Fruit fly (Drosophila melanogaster) whole organism, embryonic: ENCODE results near the gene CG7914.
A peak's percentile ranks its signal among the peaks of the same experiment; 100 is the strongest.

ENCODE experiments used
- Adf1 ChIP-seq: fragments of 200-800 bp; sonication (Bioruptor generic); IDR thresholded peaks from 2 replicates; pipeline ENCODE4 v1.3.6; 2022; ENCODE audit warnings: missing biosample characterization, missing genetic modification characterization
- Aef1 ChIP-seq: fragments of 200-800 bp; sonication (Bioruptor generic); IDR thresholded peaks from 3 replicates; pipeline ENCODE4 v1.3.6; 2022; ENCODE audit warnings: missing biosample characterization, missing genetic modification characterization
- Atf-2 ChIP-seq: fragments of 200-800 bp; sonication (Bioruptor generic); optimal IDR thresholded peaks from 2 replicates; lab custom pipeline; 2016; ENCODE audit warnings: missing biosample characterization, missing genetic modification characterization
- CG10267 ChIP-seq: fragments of 200-800 bp; sonication (Bioruptor generic); optimal IDR thresholded peaks from 2 replicates; lab custom pipeline; 2018; ENCODE audit warnings: missing biosample characterization, mild to moderate bottlenecking, missing genetic modification characterization, moderate library complexity
- CG10979 ChIP-seq: fragments of 200-800 bp; sonication (Bioruptor generic); optimal IDR thresholded peaks from 2 replicates; lab custom pipeline; 2018; ENCODE audit warnings: missing biosample characterization, mild to moderate bottlenecking, missing genetic modification characterization, moderate library complexity
- CG11696 ChIP-seq: fragments of 200-800 bp; sonication (Bioruptor generic); IDR thresholded peaks from 2 replicates; pipeline ENCODE4 v1.3.6; 2022; ENCODE audit warnings: missing biosample characterization, missing genetic modification characterization
- CG12769 ChIP-seq: fragments of 200-800 bp; sonication (Bioruptor generic); optimal IDR thresholded peaks from 2 replicates; lab custom pipeline; 2019; ENCODE audit warnings: missing biosample characterization, mild to moderate bottlenecking, missing genetic modification characterization, moderate library complexity
- CG13123 ChIP-seq: fragments of 200-800 bp; sonication (Bioruptor generic); optimal IDR thresholded peaks from 2 replicates; lab custom pipeline; 2016; ENCODE audit warnings: missing biosample characterization, missing genetic modification characterization
- CG14014 ChIP-seq: fragments of 200-800 bp; sonication (Bioruptor generic); IDR thresholded peaks from 2 replicates; pipeline ENCODE4 v1.3.6; 2022; ENCODE audit warnings: missing biosample characterization, missing genetic modification characterization
- CG15073 ChIP-seq: fragments of 200-800 bp; sonication (Bioruptor generic); optimal IDR thresholded peaks from 2 replicates; lab custom pipeline; 2016; ENCODE audit warnings: missing biosample characterization, missing genetic modification characterization
- CG15601 ChIP-seq: fragments of 200-800 bp; sonication (Bioruptor generic); optimal IDR thresholded peaks from 3 replicates; lab custom pipeline; 2019; ENCODE audit warnings: missing biosample characterization, mild to moderate bottlenecking, missing genetic modification characterization, moderate library complexity
- CG17612 ChIP-seq: fragments of 200-800 bp; sonication (Bioruptor generic); IDR thresholded peaks from 2 replicates; pipeline ENCODE4 v1.3.6; 2022; ENCODE audit warnings: missing biosample characterization, missing genetic modification characterization
- CG17912 ChIP-seq: fragments of 200-800 bp; sonication (Bioruptor generic); optimal IDR thresholded peaks from 2 replicates; lab custom pipeline; 2018; ENCODE audit warnings: missing biosample characterization, mild to moderate bottlenecking, missing genetic modification characterization
- CG2116 ChIP-seq: fragments of 200-800 bp; sonication (Bioruptor generic); optimal IDR thresholded peaks from 3 replicates; lab custom pipeline; 2018; ENCODE audit warnings: missing biosample characterization, mild to moderate bottlenecking, missing genetic modification characterization
- CG31224 ChIP-seq: fragments of 200-800 bp; sonication (Bioruptor generic); IDR thresholded peaks from 2 replicates; pipeline ENCODE4 v1.3.6; 2022; ENCODE audit warnings: missing biosample characterization, missing genetic modification characterization
- CG4617 ChIP-seq: fragments of 200-800 bp; sonication (Bioruptor generic); optimal IDR thresholded peaks from 3 replicates; lab custom pipeline; 2016; ENCODE audit warnings: missing biosample characterization, missing genetic modification characterization, borderline replicate concordance
- CG5245 ChIP-seq: fragments of 200-800 bp; sonication (Bioruptor generic); optimal IDR thresholded peaks from 3 replicates; lab custom pipeline; 2016; ENCODE audit warnings: missing biosample characterization, missing genetic modification characterization
- CG6689 ChIP-seq: fragments of 200-800 bp; sonication (Bioruptor generic); IDR thresholded peaks from 2 replicates; pipeline ENCODE4 v1.3.6; 2022; ENCODE audit warnings: missing biosample characterization, missing genetic modification characterization
- CG6791 ChIP-seq: fragments of 200-800 bp; sonication (Bioruptor generic); IDR thresholded peaks from 3 replicates; pipeline ENCODE4 v1.3.6; 2022; ENCODE audit warnings: missing biosample characterization, missing genetic modification characterization; ENCODE audit not compliant: partially characterized antibody
- CG6854 ChIP-seq: fragments of 200-800 bp; sonication (Bioruptor generic); optimal IDR thresholded peaks from 3 replicates; lab custom pipeline; 2017; ENCODE audit warnings: missing biosample characterization, mild to moderate bottlenecking, missing genetic modification characterization
- CG7372 ChIP-seq: fragments of 200-800 bp; sonication (Bioruptor generic); IDR thresholded peaks from 2 replicates; pipeline ENCODE4 v1.3.6; 2022; ENCODE audit warnings: missing biosample characterization, missing genetic modification characterization
- CG7556 ChIP-seq: fragments of 200-800 bp; sonication (Bioruptor generic); optimal IDR thresholded peaks from 2 replicates; lab custom pipeline; 2017; ENCODE audit warnings: missing biosample characterization, mild to moderate bottlenecking, missing genetic modification characterization
- CG8290 ChIP-seq, 3 experiments: fragments of 200-800 bp; sonication (Bioruptor generic); optimal IDR thresholded peaks; 2 replicates each; lab custom pipeline; 2016 to 2019; ENCODE audit warnings: missing biosample characterization in 3 of 3, missing genetic modification characterization in 3 of 3, mild to moderate bottlenecking in 2 of 3, moderate library complexity in 1 of 3
- CG8359 ChIP-seq: fragments of 200-800 bp; sonication (Bioruptor generic); optimal IDR thresholded peaks from 2 replicates; lab custom pipeline; 2017; ENCODE audit warnings: missing biosample characterization, mild to moderate bottlenecking, missing genetic modification characterization, borderline replicate concordance
- CG9932 ChIP-seq: fragments of 200-800 bp; sonication (Bioruptor generic); IDR thresholded peaks from 2 replicates; pipeline ENCODE4 v1.3.6; 2022; ENCODE audit warnings: missing biosample characterization, missing genetic modification characterization
- CTCF ChIP-seq: fragments of 200-800 bp; sonication (Bioruptor generic); optimal IDR thresholded peaks from 2 replicates; lab custom pipeline; 2017; ENCODE audit warnings: missing biosample characterization, mild to moderate bottlenecking, missing genetic modification characterization, moderate library complexity
- Dfd ChIP-seq, 2 experiments: fragments of >200 bp; optimal IDR thresholded peaks; 2 replicates each; lab custom pipeline; 2017; ENCODE audit warnings: missing biosample characterization in 2 of 2, missing genetic modification characterization in 2 of 2
- Dll ChIP-seq: fragments of 200-800 bp; sonication (Bioruptor generic); IDR thresholded peaks from 4 replicates; pipeline ENCODE4 v1.3.6; 2022; ENCODE audit warnings: missing biosample characterization, missing genetic modification characterization; ENCODE audit not compliant: partially characterized antibody
- Doc2 ChIP-seq: fragments of 200-800 bp; sonication (Bioruptor generic); IDR thresholded peaks from 2 replicates; pipeline ENCODE4 v1.3.6; 2022; ENCODE audit warnings: missing biosample characterization, missing genetic modification characterization
- Eip74EF ChIP-seq, 2 experiments: fragments of 200-800 bp in 1 of 2; fragments of >200 bp in 1 of 2; sonication (Bioruptor generic) in 1 of 2; optimal IDR thresholded peaks; 2 replicates each; lab custom pipeline; 2017 to 2019; ENCODE audit warnings: missing biosample characterization in 2 of 2, missing genetic modification characterization in 2 of 2, mild to moderate bottlenecking in 1 of 2, moderate library complexity in 1 of 2
- Ets97D ChIP-seq: fragments of 200-800 bp; sonication (Bioruptor generic); optimal IDR thresholded peaks from 3 replicates; lab custom pipeline; 2016; ENCODE audit warnings: missing biosample characterization, missing genetic modification characterization
- Med ChIP-seq: fragments of 200-800 bp; sonication (Bioruptor generic); peaks from one replicate; lab custom pipeline; 2016; ENCODE audit warnings: missing biosample characterization, missing genetic modification characterization, mild to moderate bottlenecking, inconsistent platforms, moderate library complexity
- Myb ChIP-seq: fragments of 200-800 bp; sonication (Bioruptor generic); optimal IDR thresholded peaks from 2 replicates; lab custom pipeline; 2016; ENCODE audit warnings: missing biosample characterization, missing genetic modification characterization
- Pdp1 ChIP-seq, 2 experiments: fragments of 200-800 bp; sonication (Bioruptor generic); optimal IDR thresholded peaks; 3 replicates each; lab custom pipeline; 2016; ENCODE audit warnings: missing biosample characterization in 2 of 2, missing genetic modification characterization in 2 of 2, mild to moderate bottlenecking in 1 of 2, moderate library complexity in 1 of 2
- Side ChIP-seq: fragments of 200-800 bp; sonication (Bioruptor generic); optimal IDR thresholded peaks from 2 replicates; lab custom pipeline; 2016; ENCODE audit warnings: missing biosample characterization, missing genetic modification characterization
- YL-1 ChIP-seq: fragments of 200-800 bp; sonication (Bioruptor generic); optimal IDR thresholded peaks from 3 replicates; lab custom pipeline; 2017; ENCODE audit warnings: missing biosample characterization, mild to moderate bottlenecking, missing genetic modification characterization
- aop ChIP-seq: fragments of 200-800 bp; sonication (Bioruptor generic); IDR thresholded peaks from 2 replicates; pipeline ENCODE4 v1.3.6; 2022; ENCODE audit warnings: missing biosample characterization, missing genetic modification characterization
- bigmax ChIP-seq: fragments of 200-800 bp; sonication (Bioruptor generic); optimal IDR thresholded peaks from 2 replicates; lab custom pipeline; 2018; ENCODE audit warnings: missing biosample characterization, mild to moderate bottlenecking, missing genetic modification characterization
- chinmo ChIP-seq: fragments of 200-800 bp; sonication (Bioruptor generic); IDR thresholded peaks from 4 replicates; pipeline ENCODE4 v1.3.6; 2022; ENCODE audit warnings: missing biosample characterization, missing genetic modification characterization; ENCODE audit not compliant: partially characterized antibody
- chn ChIP-seq: fragments of 200-800 bp; sonication (Bioruptor generic); optimal IDR thresholded peaks from 2 replicates; lab custom pipeline; 2016; ENCODE audit warnings: missing biosample characterization, missing genetic modification characterization
- crc ChIP-seq: fragments of 200-800 bp; sonication (Bioruptor generic); optimal IDR thresholded peaks from 2 replicates; lab custom pipeline; 2016; ENCODE audit warnings: missing biosample characterization, missing genetic modification characterization
- eve ChIP-seq, 2 experiments: fragments of >200 bp; optimal IDR thresholded peaks; 2 replicates each; lab custom pipeline; 2017; ENCODE audit warnings: missing biosample characterization in 2 of 2, missing genetic modification characterization in 2 of 2
- fd102C ChIP-seq: fragments of 200-800 bp; sonication (Bioruptor generic); optimal IDR thresholded peaks from 2 replicates; lab custom pipeline; 2018; ENCODE audit warnings: missing biosample characterization, mild to moderate bottlenecking, missing genetic modification characterization, moderate library complexity
- gro ChIP-seq: fragments of 200-800 bp; sonication (Bioruptor generic); optimal IDR thresholded peaks from 2 replicates; lab custom pipeline; 2016; ENCODE audit warnings: missing biosample characterization, missing genetic modification characterization
- mirr ChIP-seq: fragments of 200-800 bp; sonication (Bioruptor generic); optimal IDR thresholded peaks from 3 replicates; lab custom pipeline; 2018; ENCODE audit warnings: missing biosample characterization, mild to moderate bottlenecking, missing genetic modification characterization
- slou ChIP-seq: fragments of 200-800 bp; sonication (Bioruptor generic); optimal IDR thresholded peaks from 3 replicates; lab custom pipeline; 2016; ENCODE audit warnings: missing biosample characterization, missing genetic modification characterization
- stwl ChIP-seq: fragments of 200-800 bp; sonication (Bioruptor generic); optimal IDR thresholded peaks from 3 replicates; lab custom pipeline; 2018; ENCODE audit warnings: missing biosample characterization, mild to moderate bottlenecking, missing genetic modification characterization, moderate library complexity
- unpg ChIP-seq: fragments of 200-800 bp; sonication (Bioruptor generic); optimal IDR thresholded peaks from 3 replicates; lab custom pipeline; 2018; ENCODE audit warnings: missing biosample characterization, mild to moderate bottlenecking, missing genetic modification characterization, moderate library complexity
- vfl ChIP-seq: fragments of 200-800 bp; sonication (Bioruptor generic); optimal IDR thresholded peaks from 2 replicates; lab custom pipeline; 2016; ENCODE audit warnings: missing biosample characterization, missing genetic modification characterization

The CG7914 gene

dm6 chrX:19170791-19171190, 22.5 kb downstream of the CG7914 start, which contains the start of gene Inx5:
Inx5 (minus strand) TSS chrX:19170883.
- no peak for TF ChIP-seq Side (GFP tag; lab: Kevin White, UChicago)
- 0 out of 4 replicates have a peak, but pooled peaks have one; percentile 4 for TF ChIP-seq chinmo (GFP tag; lab: Robert Waterston, UW)
- peak in 1 of 2 experiments; percentile 27 for TF ChIP-seq Pdp1 (GFP tag; optimal IDR thresholded peaks at IDR 0.05; lab: Kevin White, UChicago)
- TF ChIP-seq Myb (GFP tag; lab: Kevin White, UChicago), result no peak
- peak; percentile 17 for TF ChIP-seq Ets97D (GFP tag; lab: Kevin White, UChicago)
- no peak for TF ChIP-seq YL-1 (GFP tag; lab: Kevin White, UChicago)
- TF ChIP-seq unpg (GFP tag; lab: Kevin White, UChicago), result no peak
- TF ChIP-seq CG8359, result peak; percentile 39
- TF ChIP-seq crc (GFP tag; lab: Kevin White, UChicago), result no peak
- TF ChIP-seq Atf-2 (GFP tag; lab: Kevin White, UChicago), result no peak
- no peak for TF ChIP-seq CG7556
- peak; percentile 75 for TF ChIP-seq CG8290 (GFP tag; optimal IDR thresholded peaks at IDR 0.05; lab: Kevin White, UChicago)
- peak; percentile 40 to 66 for TF ChIP-seq CG8290 (tag; optimal IDR thresholded peaks at IDR 0.05; lab: Kevin White, UChicago)
- peak; percentile 24 for TF ChIP-seq CTCF (GFP tag; lab: Kevin White, UChicago)
- TF ChIP-seq CG10267 (tag; lab: Kevin White, UChicago), result peak; percentile 70
- TF ChIP-seq CG6791 (GFP tag; lab: Robert Waterston, UW), result no peak
- no peak for TF ChIP-seq vfl (GFP tag; lab: Kevin White, UChicago)
- no peak for TF ChIP-seq CG5245 (GFP tag; lab: Kevin White, UChicago)
- no peak for TF ChIP-seq CG15073 (GFP tag; lab: Kevin White, UChicago)
- no peak for TF ChIP-seq CG7372 (GFP tag; lab: Robert Waterston, UW)
- TF ChIP-seq stwl (tag; lab: Kevin White, UChicago), result peak; percentile 93
- peak; percentile 45 for TF ChIP-seq Med (GFP tag; lab: Kevin White, UChicago)

DNA sequence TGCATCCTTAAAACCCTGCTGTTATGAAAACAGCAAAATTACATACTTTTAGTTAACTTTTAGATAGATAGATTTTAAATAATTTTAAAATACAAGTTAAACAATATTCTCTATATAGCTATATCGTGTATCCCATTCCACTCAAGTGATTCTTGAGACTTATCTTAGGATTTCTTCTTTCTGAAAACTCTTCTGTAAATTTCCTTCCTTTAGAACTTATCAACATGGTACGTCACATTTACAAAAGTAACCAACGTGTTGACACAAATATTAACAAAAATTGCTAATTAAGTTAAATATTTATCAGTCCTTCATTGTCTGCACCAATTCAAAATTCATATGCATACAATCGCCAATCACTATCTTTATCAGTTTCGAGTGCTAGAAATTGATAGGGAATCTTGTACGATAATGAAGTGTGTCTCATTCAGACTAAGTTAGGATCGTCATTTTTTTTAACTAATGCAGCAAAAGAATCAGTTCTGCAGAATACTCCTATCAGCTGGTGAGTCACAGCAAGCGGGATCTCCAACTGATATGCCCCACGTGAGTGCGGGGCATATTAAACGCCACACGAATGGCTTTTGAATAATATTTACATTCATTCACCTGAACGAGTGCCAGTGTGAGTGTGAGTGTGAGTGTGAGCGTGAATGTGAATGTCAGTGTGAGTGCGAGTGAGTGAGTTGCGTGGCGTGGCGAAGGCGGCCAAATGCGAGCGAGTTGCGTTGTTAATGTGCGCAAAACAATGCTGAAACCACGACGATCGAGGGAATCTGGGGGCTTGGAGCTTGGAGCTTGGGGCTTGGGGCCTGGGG, 25.5 kb downstream of the CG7914 start:
- TF ChIP-seq CG9932 (GFP tag; lab: Robert Waterston, UW), result peak; percentile 45
- peak; percentile 39 for TF ChIP-seq mirr (GFP tag; lab: Kevin White, UChicago)
- no peak for TF ChIP-seq CG2116 (GFP tag; lab: Kevin White, UChicago)
- no peak for TF ChIP-seq CG31224 (GFP tag; lab: Robert Waterston, UW)
- TF ChIP-seq CG17612 (GFP tag; lab: Robert Waterston, UW), result no peak
- no peak for TF ChIP-seq CG6689 (GFP tag; lab: Robert Waterston, UW)
- TF ChIP-seq CG17912 (GFP tag; lab: Kevin White, UChicago), result no peak
- 0 out of 2 replicates have a peak, but pooled peaks have one; percentile 13 for TF ChIP-seq aop (GFP tag; lab: Robert Waterston, UW)
- TF ChIP-seq CG14014 (GFP tag; lab: Robert Waterston, UW), result no peak
- no peak for TF ChIP-seq Aef1 (GFP tag; lab: Robert Waterston, UW)
- TF ChIP-seq Adf1 (GFP tag; lab: Robert Waterston, UW), result peak; percentile 88
- no peak for TF ChIP-seq CG15601 (tag; lab: Kevin White, UChicago)
- no peak for TF ChIP-seq chn
- TF ChIP-seq CG6854 (GFP tag; lab: Kevin White, UChicago), result no peak
- no peak for TF ChIP-seq Doc2 (GFP tag; lab: Robert Waterston, UW)
- TF ChIP-seq eve (GFP tag; optimal IDR thresholded peaks at IDR 0.05; lab: Kevin White, UChicago), result no peak
- no peak for TF ChIP-seq CG11696 (GFP tag; lab: Robert Waterston, UW)
- TF ChIP-seq fd102C (GFP tag; lab: Kevin White, UChicago), result no peak
- TF ChIP-seq slou, result no peak
- no peak for TF ChIP-seq Eip74EF (GFP tag; optimal IDR thresholded peaks at IDR 0.05; lab: Kevin White, UChicago)
- peak; percentile 40 for TF ChIP-seq gro
- TF ChIP-seq Dfd (GFP tag; optimal IDR thresholded peaks at IDR 0.05; lab: Kevin White, UChicago), result no peak
- no peak for TF ChIP-seq CG4617 (GFP tag; lab: Kevin White, UChicago)
- TF ChIP-seq CG12769, result peak; percentile 74
- TF ChIP-seq CG10979, result no peak
- TF ChIP-seq CG13123 (GFP tag; lab: Kevin White, UChicago), result no peak
- no peak for TF ChIP-seq Dll
- TF ChIP-seq bigmax (GFP tag; lab: Kevin White, UChicago), result no peak
